Fruit fly (Drosophila melanogaster): ENCODE measurements around the gene CG4751.

The CG4751 gene

dm6 chr2L:11167997-11168396, 37.5 kb downstream of the CG4751 start:
- TF ChIP-seq tai (GFP tag; optimal IDR thresholded peaks at IDR 0.05), result no peak
- no peak for TF ChIP-seq dsf (GFP tag; optimal IDR thresholded peaks at IDR 0.05; ENCODE audit: borderline replicate concordance)
- TF ChIP-seq Vsx2 (GFP tag; optimal IDR thresholded peaks at IDR 0.05; ENCODE audit: partially characterized antibody), result no peak
- TF ChIP-seq h (GFP tag; optimal IDR thresholded peaks at IDR 0.05), result no peak
- no peak for TF ChIP-seq Hr83 (GFP tag; optimal IDR thresholded peaks at IDR 0.05; ENCODE audit: poor library complexity, severe bottlenecking)
- no peak for TF ChIP-seq Hr78 (GFP tag; optimal IDR thresholded peaks at IDR 0.05)
- TF ChIP-seq Hnf4 (GFP tag; optimal IDR thresholded peaks at IDR 0.05), result no peak
- no peak for TF ChIP-seq dmrt93B (GFP tag; optimal IDR thresholded peaks at IDR 0.05)
- TF ChIP-seq HLH106 (tag; optimal IDR thresholded peaks at IDR 0.05), result no peak

- TF ChIP-seq usp (GFP tag; optimal IDR thresholded peaks at IDR 0.05) (no peak), Hr83 (GFP tag; optimal IDR thresholded peaks at IDR 0.05; ENCODE audit: poor library complexity, severe bottlenecking) (no peak), Dif (GFP tag; optimal IDR thresholded peaks at IDR 0.05; ENCODE audit: partially characterized antibody) (peak; percentile 66), Jra (GFP tag; optimal IDR thresholded peaks at IDR 0.05) (no peak), OdsH (GFP tag; optimal IDR thresholded peaks at IDR 0.05) (no peak), brk (GFP tag; optimal IDR thresholded peaks at IDR 0.05) (no peak), Hr78 (GFP tag; optimal IDR thresholded peaks at IDR 0.05) (no peak), Rel (GFP tag; optimal IDR thresholded peaks at IDR 0.05) (no peak), Rel (tag; optimal IDR thresholded peaks at IDR 0.05) (peak; percentile 91), lola (GFP tag; optimal IDR thresholded peaks at IDR 0.05) (no peak), psq (GFP tag; optimal IDR thresholded peaks at IDR 0.05) (no peak), Myc (optimal IDR thresholded peaks at IDR 0.05) (no peak), jim (GFP tag; optimal IDR thresholded peaks at IDR 0.05) (no peak), Abd-B (GFP tag; optimal IDR thresholded peaks at IDR 0.05) (no peak), dl (GFP tag; optimal IDR thresholded peaks at IDR 0.05; ENCODE audit: insufficient read depth in 1 of 2, partially characterized antibody in 2 of 2) (peak in 1 of 2 experiments; percentile 7), Vsx2 (GFP tag; optimal IDR thresholded peaks at IDR 0.05; ENCODE audit: partially characterized antibody) (peak; percentile 87), Mio (GFP tag; optimal IDR thresholded peaks at IDR 0.05) (no peak), fru (GFP tag; optimal IDR thresholded peaks at IDR 0.05) (no peak), Sp1 (GFP tag; optimal IDR thresholded peaks at IDR 0.05) (no peak), CG32264 (GFP tag; optimal IDR thresholded peaks at IDR 0.05) (no peak), sage (GFP tag; optimal IDR thresholded peaks at IDR 0.05) (no peak)
These were observed 38.4 kb downstream of the CG4751 start for dm6 chr2L:11168684-11169549.

- TF ChIP-seq h (GFP tag; optimal IDR thresholded peaks at IDR 0.05) (no peak), CrebA (GFP tag; optimal IDR thresholded peaks at IDR 0.05; ENCODE audit: borderline replicate concordance) (no peak), Jra (GFP tag; optimal IDR thresholded peaks at IDR 0.05) (no peak), Mio (GFP tag; optimal IDR thresholded peaks at IDR 0.05) (no peak), CG32264 (GFP tag; optimal IDR thresholded peaks at IDR 0.05) (no peak), Sp1 (GFP tag; optimal IDR thresholded peaks at IDR 0.05) (no peak), Rel (GFP tag; optimal IDR thresholded peaks at IDR 0.05) (no peak), Rel (tag; optimal IDR thresholded peaks at IDR 0.05) (no peak), sage (GFP tag; optimal IDR thresholded peaks at IDR 0.05) (no peak), dl (GFP tag; optimal IDR thresholded peaks at IDR 0.05; ENCODE audit: insufficient read depth in 1 of 2, partially characterized antibody in 2 of 2) (no peak), woc (GFP tag; optimal IDR thresholded peaks at IDR 0.05) (no peak), foxo (GFP tag; optimal IDR thresholded peaks at IDR 0.05) (no peak), GATAd (GFP tag; optimal IDR thresholded peaks at IDR 0.05) (no peak), usp (GFP tag; optimal IDR thresholded peaks at IDR 0.05) (no peak), Vsx2 (GFP tag; optimal IDR thresholded peaks at IDR 0.05; ENCODE audit: partially characterized antibody) (no peak), N (GFP tag; optimal IDR thresholded peaks at IDR 0.05) (no peak), rgr (GFP tag; optimal IDR thresholded peaks at IDR 0.05) (no peak)
These were observed 39.4 kb downstream of the CG4751 start for dm6 chr2L:11169904-11170303.

dm6 chr2L:11170549-11170948, 40.0 kb downstream of the CG4751 start:
- no peak for TF ChIP-seq br (GFP tag; optimal IDR thresholded peaks at IDR 0.05)
- TF ChIP-seq OdsH (GFP tag; optimal IDR thresholded peaks at IDR 0.05), result no peak
- no peak for TF ChIP-seq sage (GFP tag; optimal IDR thresholded peaks at IDR 0.05)
- no peak for TF ChIP-seq woc (GFP tag; optimal IDR thresholded peaks at IDR 0.05)
- no peak for TF ChIP-seq foxo (GFP tag; optimal IDR thresholded peaks at IDR 0.05)
- no peak for TF ChIP-seq Vsx2 (GFP tag; optimal IDR thresholded peaks at IDR 0.05; ENCODE audit: partially characterized antibody)
- no peak for TF ChIP-seq Dif (GFP tag; optimal IDR thresholded peaks at IDR 0.05; ENCODE audit: partially characterized antibody)
- TF ChIP-seq CG9705 (GFP tag; optimal IDR thresholded peaks at IDR 0.05), result no peak
- no peak for TF ChIP-seq Myc (optimal IDR thresholded peaks at IDR 0.05)
- no peak for TF ChIP-seq N (GFP tag; optimal IDR thresholded peaks at IDR 0.05)
- no peak for TF ChIP-seq jim (GFP tag; optimal IDR thresholded peaks at IDR 0.05)
- TF ChIP-seq CG32264 (GFP tag; optimal IDR thresholded peaks at IDR 0.05), result no peak

Data from whole organism, wandering third instar larva.